Fruit fly (Drosophila melanogaster) whole organism: ENCODE results near the gene Mal-B2.

Source experiments
- CG8478 ChIP-seq: fragments of >200 bp; optimal IDR thresholded peaks from 2 replicates; lab custom pipeline; 2018; ENCODE audit warnings: inconsistent platforms
- pan ChIP-seq: fragments of >200 bp; optimal IDR thresholded peaks from 2 replicates; lab custom pipeline; 2017
- psq ChIP-seq: fragments of >200 bp; optimal IDR thresholded peaks from 2 replicates; lab custom pipeline; 2017

dm6 chr2L:11809823-11810222 is 39.9 kb upstream of the Mal-B2 start:
- TF ChIP-seq CG8478 (lab: Kevin White, UChicago) (no peak), pan (lab: Kevin White, UChicago) (no peak), psq (lab: Kevin White, UChicago) (no peak)
